Worm (Caenorhabditis elegans) whole organism, L4 larva: Measurements from ENCODE around the gene F49C5.16.

ENCODE experiments used
- ceh-28 ChIP-seq: fragments of 150-350 bp; optimal IDR thresholded peaks from 2 replicates; lab custom pipeline; 2014; ENCODE audit warnings: missing biosample characterization, missing genetic modification reagents, missing genetic modification characterization
- nhr-11 ChIP-seq: fragments of 150-350 bp; optimal IDR thresholded peaks from 2 replicates; lab custom pipeline; 2014; ENCODE audit warnings: missing biosample characterization, missing genetic modification characterization
- nhr-28 ChIP-seq: fragments of 150-350 bp; optimal IDR thresholded peaks from 2 replicates; lab custom pipeline; 2014; ENCODE audit warnings: missing biosample characterization, missing genetic modification characterization
- pqm-1 ChIP-seq: sonication (generic microtip); optimal IDR thresholded peaks from 2 replicates; lab custom pipeline; 2017; ENCODE audit warnings: missing biosample characterization, missing genetic modification characterization
- spr-1 ChIP-seq: sonication (generic microtip); optimal IDR thresholded peaks from 2 replicates; lab custom pipeline; 2016; ENCODE audit warnings: mild to moderate bottlenecking, missing genetic modification characterization, missing compliant biosample characterization

- no peak for TF ChIP-seq pqm-1 (tag; lab: Kevin White, UChicago)
- no peak for TF ChIP-seq nhr-11 (tag; lab: Kevin White, UChicago)
- TF ChIP-seq spr-1 (tag; lab: Kevin White, UChicago), result no peak
- no peak for TF ChIP-seq nhr-28
- no peak for TF ChIP-seq ceh-28
These were observed 25.9 kb downstream of the F49C5.16 start, which contains the start of gene Y38E10A.2 for ce11 chrII:12573541-12573940.
